Fruit fly (Drosophila melanogaster) whole organism, embryonic: ENCODE data around the gene CG13930.

Experiments used
- Abd-B ChIP-seq: fragments of 200-800 bp; sonication (Bioruptor generic); optimal IDR thresholded peaks from 2 replicates; lab custom pipeline; 2018; ENCODE audit warnings: missing biosample characterization, mild to moderate bottlenecking, missing genetic modification characterization, moderate library complexity
- Atf-2 ChIP-seq: fragments of 200-800 bp; sonication (Bioruptor generic); optimal IDR thresholded peaks from 2 replicates; lab custom pipeline; 2016; ENCODE audit warnings: missing biosample characterization, missing genetic modification characterization
- CG13424 ChIP-seq: fragments of 200-800 bp; sonication (Bioruptor generic); optimal IDR thresholded peaks from 2 replicates; lab custom pipeline; 2019; ENCODE audit warnings: missing biosample characterization, mild to moderate bottlenecking, missing genetic modification characterization, moderate library complexity
- CG15514 ChIP-seq: fragments of 200-800 bp; sonication (Bioruptor generic); optimal IDR thresholded peaks from 3 replicates; lab custom pipeline; 2017; ENCODE audit warnings: missing biosample characterization, missing genetic modification characterization, mild to moderate bottlenecking, moderate library complexity, missing genetic modification reagents
- CG1647 ChIP-seq: fragments of 200-800 bp; sonication (Bioruptor generic); optimal IDR thresholded peaks from 3 replicates; lab custom pipeline; 2016; ENCODE audit warnings: missing biosample characterization, missing genetic modification characterization
- CG17186 ChIP-seq: fragments of 200-800 bp; sonication (Bioruptor generic); optimal IDR thresholded peaks from 3 replicates; lab custom pipeline; 2017; ENCODE audit warnings: missing biosample characterization, missing genetic modification reagents, missing genetic modification characterization
- CG17829 ChIP-seq: fragments of 200-800 bp; optimal IDR thresholded peaks from 2 replicates; lab custom pipeline; 2019; ENCODE audit warnings: missing biosample characterization, mild to moderate bottlenecking, missing genetic modification characterization, moderate library complexity
- CG1832 ChIP-seq: fragments of 200-800 bp; sonication (Bioruptor generic); optimal IDR thresholded peaks from 2 replicates; lab custom pipeline; 2017; ENCODE audit warnings: missing biosample characterization, mild to moderate bottlenecking, missing genetic modification characterization, inconsistent platforms
- CG18619 ChIP-seq: fragments of 200-800 bp; sonication (Bioruptor generic); optimal IDR thresholded peaks from 3 replicates; lab custom pipeline; 2017; ENCODE audit warnings: missing biosample characterization, mild to moderate bottlenecking, missing genetic modification characterization
- CG2202 ChIP-seq: fragments of 200-800 bp; sonication (Bioruptor generic); optimal IDR thresholded peaks from 2 replicates; lab custom pipeline; 2018; ENCODE audit warnings: missing biosample characterization, mild to moderate bottlenecking, missing genetic modification characterization
- CG2712 ChIP-seq: fragments of 200-800 bp; optimal IDR thresholded peaks from 3 replicates; lab custom pipeline; 2019; ENCODE audit warnings: missing biosample characterization, mild to moderate bottlenecking, missing genetic modification characterization, moderate library complexity
- CG30403 ChIP-seq: fragments of 200-800 bp; sonication (Bioruptor generic); optimal IDR thresholded peaks from 3 replicates; lab custom pipeline; 2016; ENCODE audit warnings: missing biosample characterization, missing genetic modification characterization
- CG31224 ChIP-seq: fragments of 200-800 bp; sonication (Bioruptor generic); IDR thresholded peaks from 2 replicates; pipeline ENCODE4 v1.3.6; 2022; ENCODE audit warnings: missing biosample characterization, missing genetic modification characterization
- CG3847 ChIP-seq: fragments of 200-800 bp; sonication (Bioruptor generic); IDR thresholded peaks from 2 replicates; pipeline ENCODE4 v1.3.6; 2022; ENCODE audit warnings: missing biosample characterization, missing genetic modification characterization
- CG4328 ChIP-seq: fragments of 200-800 bp; sonication (Bioruptor generic); optimal IDR thresholded peaks from 3 replicates; lab custom pipeline; 2017; ENCODE audit warnings: missing biosample characterization, missing genetic modification reagents, missing genetic modification characterization
- CG7745 ChIP-seq: fragments of 200-800 bp; sonication (Bioruptor generic); optimal IDR thresholded peaks from 2 replicates; lab custom pipeline; 2018; ENCODE audit warnings: missing biosample characterization, mild to moderate bottlenecking, missing genetic modification characterization, moderate library complexity
- CG9437 ChIP-seq: fragments of 200-800 bp; sonication (Bioruptor generic); optimal IDR thresholded peaks from 2 replicates; lab custom pipeline; 2018; ENCODE audit warnings: missing biosample characterization, mild to moderate bottlenecking, missing genetic modification characterization
- Camta ChIP-seq: fragments of 200-800 bp; sonication (Bioruptor generic); optimal IDR thresholded peaks from 2 replicates; lab custom pipeline; 2016; ENCODE audit warnings: missing biosample characterization, missing genetic modification characterization
- D19B ChIP-seq: fragments of 200-800 bp; sonication (Bioruptor generic); optimal IDR thresholded peaks from 2 replicates; lab custom pipeline; 2017; ENCODE audit warnings: missing biosample characterization, mild to moderate bottlenecking, missing genetic modification characterization
- Drgx ChIP-seq: fragments of 200-800 bp; sonication (Bioruptor generic); IDR thresholded peaks from 2 replicates; pipeline ENCODE4 v1.3.6; 2022; ENCODE audit warnings: missing biosample characterization, missing genetic modification characterization
- Fer1 ChIP-seq: fragments of 200-800 bp; sonication (Bioruptor generic); optimal IDR thresholded peaks from 2 replicates; lab custom pipeline; 2017; ENCODE audit warnings: missing biosample characterization, mild to moderate bottlenecking, missing genetic modification characterization
- MBD-R2 ChIP-seq: fragments of 200-800 bp; sonication (Bioruptor generic); IDR thresholded peaks from 2 replicates; pipeline ENCODE4 v1.3.6; 2022; ENCODE audit warnings: missing biosample characterization, missing genetic modification characterization
- MESR4 ChIP-seq: fragments of 200-800 bp; sonication (Bioruptor generic); optimal IDR thresholded peaks from 2 replicates; lab custom pipeline; 2018; ENCODE audit warnings: missing biosample characterization, mild to moderate bottlenecking, missing genetic modification characterization, moderate library complexity
- Sry-β ChIP-seq: fragments of 200-800 bp; sonication (Bioruptor generic); optimal IDR thresholded peaks from 2 replicates; lab custom pipeline; 2018; ENCODE audit warnings: missing biosample characterization, mild to moderate bottlenecking, missing genetic modification characterization, moderate library complexity
- TFAM ChIP-seq: fragments of 200-800 bp; sonication (Bioruptor generic); optimal IDR thresholded peaks from 2 replicates; lab custom pipeline; 2017; ENCODE audit warnings: missing biosample characterization, missing genetic modification characterization, inconsistent platforms
- Taf1 ChIP-seq: fragments of 200-800 bp; sonication (Bioruptor generic); IDR thresholded peaks from 2 replicates; pipeline ENCODE4 v1.3.6; 2022; ENCODE audit warnings: missing biosample characterization, missing genetic modification characterization
- Xbp1 ChIP-seq: fragments of 200-800 bp; sonication (Bioruptor generic); optimal IDR thresholded peaks from 3 replicates; lab custom pipeline; 2016; ENCODE audit warnings: missing biosample characterization, mild to moderate bottlenecking, missing genetic modification characterization
- ab ChIP-seq: fragments of 200-800 bp; sonication (Bioruptor generic); optimal IDR thresholded peaks from 2 replicates; lab custom pipeline; 2016; ENCODE audit warnings: missing biosample characterization, missing genetic modification characterization
- az2 ChIP-seq: fragments of 200-800 bp; sonication (Bioruptor generic); optimal IDR thresholded peaks from 3 replicates; lab custom pipeline; 2016; ENCODE audit warnings: missing biosample characterization, missing genetic modification characterization
- bab2 ChIP-seq: fragments of 200-800 bp; sonication (Bioruptor generic); optimal IDR thresholded peaks from 2 replicates; lab custom pipeline; 2016; ENCODE audit warnings: missing biosample characterization, missing genetic modification characterization
- caup ChIP-seq: fragments of 200-800 bp; sonication (Bioruptor generic); optimal IDR thresholded peaks from 3 replicates; lab custom pipeline; 2017; ENCODE audit warnings: missing biosample characterization, mild to moderate bottlenecking, missing genetic modification characterization, moderate library complexity; ENCODE audit not compliant: severe bottlenecking
- crc ChIP-seq: fragments of 200-800 bp; sonication (Bioruptor generic); optimal IDR thresholded peaks from 2 replicates; lab custom pipeline; 2016; ENCODE audit warnings: missing biosample characterization, missing genetic modification characterization
- crol ChIP-seq: fragments of 200-800 bp; sonication (Bioruptor generic); IDR thresholded peaks from 2 replicates; pipeline ENCODE4 v1.3.6; 2022; ENCODE audit warnings: missing biosample characterization, missing genetic modification characterization
- da ChIP-seq: fragments of 200-800 bp; sonication (Bioruptor generic); optimal IDR thresholded peaks from 2 replicates; lab custom pipeline; 2016; ENCODE audit warnings: missing biosample characterization, missing genetic modification characterization
- dan ChIP-seq: fragments of 200-800 bp; sonication (Bioruptor generic); IDR thresholded peaks from 2 replicates; pipeline ENCODE4 v1.3.6; 2022; ENCODE audit warnings: missing biosample characterization, missing genetic modification characterization
- disco-r ChIP-seq: fragments of 200-800 bp; sonication (Bioruptor generic); optimal IDR thresholded peaks from 2 replicates; lab custom pipeline; 2016; ENCODE audit warnings: missing biosample characterization, missing genetic modification characterization
- gfzf ChIP-seq: fragments of 200-800 bp; sonication (Bioruptor generic); optimal IDR thresholded peaks from 2 replicates; lab custom pipeline; 2016; ENCODE audit warnings: missing biosample characterization, mild to moderate bottlenecking, missing genetic modification characterization, moderate library complexity
- ham ChIP-seq: fragments of 200-800 bp; sonication (Bioruptor generic); IDR thresholded peaks from 2 replicates; pipeline ENCODE4 v1.3.6; 2022; ENCODE audit warnings: missing biosample characterization, missing genetic modification characterization
- insv ChIP-seq, 2 experiments: fragments of 200-800 bp; sonication (Bioruptor generic); optimal IDR thresholded peaks; 3 replicates each; lab custom pipeline; 2016 to 2018; ENCODE audit warnings: missing biosample characterization in 2 of 2, missing genetic modification characterization in 2 of 2
- jing ChIP-seq: fragments of 200-800 bp; sonication (Bioruptor generic); optimal IDR thresholded peaks from 2 replicates; lab custom pipeline; 2018; ENCODE audit warnings: missing biosample characterization, mild to moderate bottlenecking, missing genetic modification characterization
- klu ChIP-seq: fragments of 200-800 bp; sonication (Bioruptor generic); IDR thresholded peaks from 2 replicates; pipeline ENCODE4 v1.3.6; 2022; ENCODE audit warnings: missing biosample characterization, missing genetic modification characterization
- lbe ChIP-seq: fragments of 200-800 bp; sonication (Bioruptor generic); optimal IDR thresholded peaks from 2 replicates; lab custom pipeline; 2016; ENCODE audit warnings: missing biosample characterization, mild to moderate bottlenecking, missing genetic modification characterization
- onecut ChIP-seq: fragments of 200-800 bp; sonication (Bioruptor generic); IDR thresholded peaks from 2 replicates; pipeline ENCODE4 v1.3.6; 2022; ENCODE audit warnings: missing biosample characterization, missing genetic modification characterization
- pfk ChIP-seq: fragments of 200-800 bp; sonication (Bioruptor generic); optimal IDR thresholded peaks from 2 replicates; lab custom pipeline; 2018; ENCODE audit warnings: missing biosample characterization, mild to moderate bottlenecking, missing genetic modification characterization, moderate library complexity
- psq ChIP-seq: fragments of 200-800 bp; sonication (Bioruptor generic); optimal IDR thresholded peaks from 2 replicates; lab custom pipeline; 2017; ENCODE audit warnings: missing biosample characterization, missing genetic modification characterization
- sim ChIP-seq: fragments of 200-800 bp; sonication (Bioruptor generic); IDR thresholded peaks from 2 replicates; pipeline ENCODE4 v1.3.6; 2022; ENCODE audit warnings: missing biosample characterization, missing genetic modification characterization
- slbo ChIP-seq: fragments of 200-800 bp; sonication (Bioruptor generic); IDR thresholded peaks from 2 replicates; pipeline ENCODE4 v1.3.6; 2022; ENCODE audit warnings: missing biosample characterization, missing genetic modification characterization
- sug ChIP-seq: fragments of 200-800 bp; optimal IDR thresholded peaks from 2 replicates; lab custom pipeline; 2019; ENCODE audit warnings: missing biosample characterization, mild to moderate bottlenecking, missing genetic modification characterization, moderate library complexity
- tio ChIP-seq: fragments of 200-800 bp; sonication (Bioruptor generic); optimal IDR thresholded peaks from 2 replicates; lab custom pipeline; 2017; ENCODE audit warnings: missing biosample characterization, missing genetic modification characterization, inconsistent platforms
- tx ChIP-seq: fragments of 200-800 bp; sonication (Bioruptor generic); optimal IDR thresholded peaks from 2 replicates; lab custom pipeline; 2016; ENCODE audit warnings: missing biosample characterization, missing genetic modification characterization
- vvl ChIP-seq: fragments of 200-800 bp; sonication (Bioruptor generic); IDR thresholded peaks from 2 replicates; pipeline ENCODE4 v1.3.6; 2022; ENCODE audit warnings: missing biosample characterization, missing genetic modification characterization
- yki ChIP-seq: fragments of >200 bp; optimal IDR thresholded peaks from 3 replicates; lab custom pipeline; 2018

CG13930 gene

dm6 chr3L:1702367-1702927, 29.9 kb upstream of the CG13930 start, which contains the start of gene CG13931 (continued):
- TF ChIP-seq CG1832 (GFP tag; lab: Kevin White, UChicago) (no peak), yki (no peak), CG13424 (tag; lab: Kevin White, UChicago) (no peak), caup (GFP tag; lab: Kevin White, UChicago) (no peak), CG4328 (GFP tag; lab: Kevin White, UChicago) (no peak), Drgx (GFP tag; lab: Robert Waterston, UW) (peak; percentile 77), CG1647 (GFP tag; lab: Kevin White, UChicago) (peak; percentile 20), insv (GFP tag; optimal IDR thresholded peaks at IDR 0.05; lab: Kevin White, UChicago) (no peak), Taf1 (GFP tag; lab: Robert Waterston, UW) (no peak), CG2202 (no peak), CG30403 (GFP tag; lab: Kevin White, UChicago) (peak; percentile 38), lbe (GFP tag; lab: Kevin White, UChicago) (no peak), Fer1 (no peak), az2 (GFP tag; lab: Kevin White, UChicago) (peak; percentile 12), crc (GFP tag; lab: Kevin White, UChicago) (no peak), MESR4 (GFP tag; lab: Kevin White, UChicago) (no peak), TFAM (GFP tag; lab: Kevin White, UChicago) (no peak), dan (GFP tag; lab: Robert Waterston, UW) (no peak), Abd-B (GFP tag; lab: Kevin White, UChicago) (no peak), CG9437 (GFP tag; lab: Kevin White, UChicago) (no peak), CG15514 (GFP tag; lab: Kevin White, UChicago) (no peak), pfk (GFP tag; lab: Kevin White, UChicago) (no peak), slbo (no peak), Sry-β (no peak), gfzf (no peak), Camta (no peak), Xbp1 (peak; percentile 53), disco-r (no peak), sim (GFP tag; lab: Robert Waterston, UW) (no peak), klu (GFP tag; lab: Robert Waterston, UW) (no peak), ab (GFP tag; lab: Kevin White, UChicago) (no peak), CG3847 (GFP tag; lab: Robert Waterston, UW) (no peak), bab2 (GFP tag; lab: Kevin White, UChicago) (peak; percentile 15), Atf-2 (peak; percentile 2), tx (no peak), D19B (GFP tag; lab: Kevin White, UChicago) (no peak), CG31224 (GFP tag; lab: Robert Waterston, UW) (no peak), CG7745 (tag; lab: Kevin White, UChicago) (no peak), sug (tag; lab: Kevin White, UChicago) (no peak), CG18619 (GFP tag; lab: Kevin White, UChicago) (no peak), onecut (GFP tag; lab: Robert Waterston, UW) (no peak), jing (GFP tag; lab: Kevin White, UChicago) (no peak), ham (GFP tag; lab: Robert Waterston, UW) (no peak), da (GFP tag; lab: Kevin White, UChicago) (no peak), CG2712 (no peak), CG17186 (GFP tag; lab: Kevin White, UChicago) (no peak), crol (GFP tag; lab: Robert Waterston, UW) (no peak), CG17829 (tag; lab: Kevin White, UChicago) (no peak), MBD-R2 (GFP tag; lab: Robert Waterston, UW) (no peak), vvl (GFP tag; lab: Robert Waterston, UW) (0 out of 2 replicates have a peak, but pooled peaks have one; percentile 53), tio (peak; percentile 32), psq (GFP tag; lab: Kevin White, UChicago) (no peak)
